Fruit fly (Drosophila melanogaster): ENCODE measurements around the gene Sac1.

The Sac1 gene

DNA sequence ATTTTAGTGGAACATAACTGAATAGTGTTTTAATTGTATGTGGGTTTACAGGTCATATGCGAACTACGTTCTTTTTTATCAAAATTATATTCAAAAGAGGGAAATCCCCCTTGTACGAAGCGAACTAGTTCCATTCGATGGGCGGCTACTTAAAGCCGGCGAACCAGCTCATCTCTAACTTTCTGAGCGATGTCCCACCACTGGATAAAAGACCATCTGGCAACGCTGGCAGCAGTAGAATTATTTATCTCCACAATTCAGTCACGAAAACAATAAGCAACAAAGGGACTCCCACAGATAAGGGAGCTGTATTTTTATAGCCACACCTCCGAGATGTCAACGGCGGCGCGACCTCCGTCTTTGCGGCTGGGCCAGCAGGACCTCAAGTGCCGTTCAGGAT is 48.1 kb downstream of the Sac1 start, which contains the start of gene Rabex-5 (continued):
- TF ChIP-seq Nf-YB (GFP tag; optimal IDR thresholded peaks at IDR 0.05) (no peak), lilli (GFP tag; optimal IDR thresholded peaks at IDR 0.05) (peak; percentile 60), CG2199 (GFP tag; IDR thresholded peaks at IDR 0.05) (no peak), run (tag; optimal IDR thresholded peaks at IDR 0.05) (no peak), z (GFP tag; IDR thresholded peaks at IDR 0.05) (no peak), crol (GFP tag; IDR thresholded peaks at IDR 0.05) (no peak), Aef1 (GFP tag; IDR thresholded peaks at IDR 0.05) (no peak), Gsc (GFP tag; IDR thresholded peaks at IDR 0.05) (no peak), YL-1 (GFP tag; optimal IDR thresholded peaks at IDR 0.05) (peak; percentile 62), Elba2 (GFP tag; optimal IDR thresholded peaks at IDR 0.05) (no peak), ken (GFP tag; IDR thresholded peaks at IDR 0.05) (no peak), en (GFP tag; optimal IDR thresholded peaks at IDR 0.05) (no peak), twi (tag; optimal IDR thresholded peaks at IDR 0.05) (peak; percentile 36), nmo (GFP tag; optimal IDR thresholded peaks at IDR 0.05) (peak; percentile 58), CG10274 (GFP tag; optimal IDR thresholded peaks at IDR 0.05) (no peak), CG2120 (GFP tag; optimal IDR thresholded peaks at IDR 0.05) (peak; percentile 77), disco-r (GFP tag; optimal IDR thresholded peaks at IDR 0.05) (no peak), usp (GFP tag; optimal IDR thresholded peaks at IDR 0.05) (no peak), CG10543 (GFP tag; optimal IDR thresholded peaks at IDR 0.05) (no peak), CG6813 (GFP tag; optimal IDR thresholded peaks at IDR 0.05) (no peak), row (GFP tag; IDR thresholded peaks at IDR 0.05) (peak; percentile 88), Sry-β (GFP tag; optimal IDR thresholded peaks at IDR 0.05) (peak; percentile 74), CG34224 (GFP tag; IDR thresholded peaks at IDR 0.05; ENCODE audit: partially characterized antibody) (peak; percentile 78), gcm (GFP tag; optimal IDR thresholded peaks at IDR 0.05) (no peak), BtbVII (GFP tag; optimal IDR thresholded peaks at IDR 0.05) (no peak), dpn (GFP tag; optimal IDR thresholded peaks at IDR 0.05) (peak; percentile 26 to 37), CG11696 (GFP tag; IDR thresholded peaks at IDR 0.05) (no peak), zfh1 (GFP tag; IDR thresholded peaks at IDR 0.05) (peak; percentile 55; the same call in 1 of the 3 replicates), CG5180 (GFP tag; optimal IDR thresholded peaks at IDR 0.05) (no peak), Spps (tag; optimal IDR thresholded peaks at IDR 0.05) (no peak), Mrtf (GFP tag; IDR thresholded peaks at IDR 0.05) (no peak), dmrt99B (tag; optimal IDR thresholded peaks at IDR 0.05) (no peak), tin (GFP tag; optimal IDR thresholded peaks at IDR 0.05) (peak; percentile 48), seq (GFP tag; IDR thresholded peaks at IDR 0.05) (no peak), CG7786 (GFP tag; optimal IDR thresholded peaks at IDR 0.05) (peak; percentile 36), CG8388 (GFP tag; optimal IDR thresholded peaks at IDR 0.05) (no peak), exex (tag; optimal IDR thresholded peaks at IDR 0.05) (no peak), CG3163 (GFP tag; optimal IDR thresholded peaks at IDR 0.05) (no peak), NK7.1 (GFP tag; optimal IDR thresholded peaks at IDR 0.05) (peak; percentile 9), D19B (GFP tag; optimal IDR thresholded peaks at IDR 0.05) (no peak), Ptx1 (GFP tag; IDR thresholded peaks at IDR 0.05) (peak; percentile 21; the same call in 1 of the 2 replicates), CG4360 (GFP tag; IDR thresholded peaks at IDR 0.05) (no peak), CG3847 (GFP tag; IDR thresholded peaks at IDR 0.05) (peak; percentile 65), mam (GFP tag; optimal IDR thresholded peaks at IDR 0.05) (peak; percentile 54), CG1024 (GFP tag; IDR thresholded peaks at IDR 0.05) (no peak), grau (tag; optimal IDR thresholded peaks at IDR 0.05) (peak; percentile 36), HLH4C (GFP tag; IDR thresholded peaks at IDR 0.05; ENCODE audit: partially characterized antibody) (peak; percentile 73), abd-A (tag; optimal IDR thresholded peaks at IDR 0.05) (no peak), CG17359 (tag; optimal IDR thresholded peaks at IDR 0.05) (no peak), CG16863 (GFP tag; optimal IDR thresholded peaks at IDR 0.05) (no peak), Sin3A (optimal IDR thresholded peaks at IDR 0.05) (peak; percentile 36), Xbp1 (GFP tag; optimal IDR thresholded peaks at IDR 0.05) (peak; percentile 62)

Data from whole organism, embryonic.